Fruit fly (Drosophila melanogaster) whole organism, embryonic: Measurements from ENCODE around the gene eca.
A peak's percentile ranks its signal among the peaks of the same experiment; 100 is the strongest.

ENCODE experiments used
- B-H1 ChIP-seq: fragments of 200-800 bp; sonication (Bioruptor generic); IDR thresholded peaks from 3 replicates; pipeline ENCODE4 v1.3.6; 2022; ENCODE audit warnings: missing biosample characterization, missing genetic modification characterization
- CG10366 ChIP-seq: fragments of 200-800 bp; sonication (Bioruptor generic); IDR thresholded peaks from 2 replicates; pipeline ENCODE4 v1.3.6; 2022; ENCODE audit warnings: missing biosample characterization, missing genetic modification characterization
- CG12236 ChIP-seq: fragments of 200-800 bp; sonication (Bioruptor generic); optimal IDR thresholded peaks from 2 replicates; lab custom pipeline; 2016; ENCODE audit warnings: missing biosample characterization, missing genetic modification characterization
- CG13287 ChIP-seq: fragments of 200-800 bp; sonication (Bioruptor generic); IDR thresholded peaks from 2 replicates; pipeline ENCODE4 v1.3.6; 2022; ENCODE audit warnings: missing biosample characterization, missing genetic modification characterization; ENCODE audit not compliant: partially characterized antibody
- CG14050 ChIP-seq: fragments of 200-800 bp; sonication (Bioruptor generic); IDR thresholded peaks from 3 replicates; pipeline ENCODE4 v1.3.6; 2022; ENCODE audit warnings: missing biosample characterization, missing genetic modification characterization
- CG14667 ChIP-seq: fragments of 200-800 bp; sonication (Bioruptor generic); IDR thresholded peaks from 2 replicates; pipeline ENCODE4 v1.3.6; 2022; ENCODE audit warnings: missing biosample characterization, missing genetic modification characterization
- CG1529 ChIP-seq: fragments of 200-800 bp; sonication (Bioruptor generic); optimal IDR thresholded peaks from 3 replicates; lab custom pipeline; 2018; ENCODE audit warnings: missing biosample characterization, missing genetic modification characterization
- CG16863 ChIP-seq: fragments of 200-800 bp; sonication (Bioruptor generic); optimal IDR thresholded peaks from 3 replicates; lab custom pipeline; 2016; ENCODE audit warnings: missing biosample characterization, missing genetic modification characterization
- CG17361 ChIP-seq: fragments of 200-800 bp; sonication (Bioruptor generic); IDR thresholded peaks from 3 replicates; pipeline ENCODE4 v1.3.6; 2022; ENCODE audit warnings: missing biosample characterization, missing genetic modification characterization
- CG17568 ChIP-seq: fragments of 200-800 bp; sonication (Bioruptor generic); optimal IDR thresholded peaks from 2 replicates; lab custom pipeline; 2018; ENCODE audit warnings: missing biosample characterization, mild to moderate bottlenecking, missing genetic modification characterization, moderate library complexity
- CG18262 ChIP-seq: fragments of 200-800 bp; optimal IDR thresholded peaks from 3 replicates; lab custom pipeline; 2019; ENCODE audit warnings: missing biosample characterization, mild to moderate bottlenecking, missing genetic modification characterization, moderate library complexity
- CG32532 ChIP-seq: fragments of 200-800 bp; sonication (Bioruptor generic); IDR thresholded peaks from 2 replicates; pipeline ENCODE4 v1.3.6; 2022; ENCODE audit warnings: missing biosample characterization, missing genetic modification characterization
- CG3281 ChIP-seq: fragments of 200-800 bp; sonication (Bioruptor generic); optimal IDR thresholded peaks from 3 replicates; lab custom pipeline; 2017; ENCODE audit warnings: missing biosample characterization, mild to moderate bottlenecking, missing genetic modification characterization
- CG43689 ChIP-seq: fragments of 200-800 bp; sonication (Bioruptor generic); IDR thresholded peaks from 2 replicates; pipeline ENCODE4 v1.3.6; 2022; ENCODE audit warnings: missing biosample characterization, missing genetic modification characterization
- CG4424 ChIP-seq: fragments of 200-800 bp; sonication (Bioruptor generic); optimal IDR thresholded peaks from 3 replicates; lab custom pipeline; 2016; ENCODE audit warnings: missing biosample characterization, missing genetic modification characterization
- CG5953 ChIP-seq: fragments of 200-800 bp; sonication (Bioruptor generic); IDR thresholded peaks from 2 replicates; pipeline ENCODE4 v1.3.6; 2022; ENCODE audit warnings: missing biosample characterization, missing genetic modification characterization
- CG7556 ChIP-seq: fragments of 200-800 bp; sonication (Bioruptor generic); optimal IDR thresholded peaks from 2 replicates; lab custom pipeline; 2017; ENCODE audit warnings: missing biosample characterization, mild to moderate bottlenecking, missing genetic modification characterization
- CG7963 ChIP-seq: fragments of 200-800 bp; sonication (Bioruptor generic); IDR thresholded peaks from 3 replicates; pipeline ENCODE4 v1.3.6; 2022; ENCODE audit warnings: missing biosample characterization, missing genetic modification characterization; ENCODE audit not compliant: partially characterized antibody
- CG8281 ChIP-seq: fragments of 200-800 bp; sonication (Bioruptor generic); optimal IDR thresholded peaks from 2 replicates; lab custom pipeline; 2018; ENCODE audit warnings: missing biosample characterization, mild to moderate bottlenecking, missing genetic modification characterization, moderate library complexity
- CG9932 ChIP-seq: fragments of 200-800 bp; sonication (Bioruptor generic); IDR thresholded peaks from 2 replicates; pipeline ENCODE4 v1.3.6; 2022; ENCODE audit warnings: missing biosample characterization, missing genetic modification characterization
- Dbx ChIP-seq: fragments of 200-800 bp; sonication (Bioruptor generic); IDR thresholded peaks from 3 replicates; pipeline ENCODE4 v1.3.6; 2022; ENCODE audit warnings: missing biosample characterization, missing genetic modification characterization
- E2f2 ChIP-seq: fragments of 200-800 bp; sonication (Bioruptor generic); IDR thresholded peaks from 2 replicates; pipeline ENCODE4 v1.3.6; 2022; ENCODE audit warnings: missing biosample characterization, missing genetic modification characterization
- Eip74EF ChIP-seq, 2 experiments: fragments of 200-800 bp in 1 of 2; fragments of >200 bp in 1 of 2; sonication (Bioruptor generic) in 1 of 2; optimal IDR thresholded peaks; 2 replicates each; lab custom pipeline; 2017 to 2019; ENCODE audit warnings: missing biosample characterization in 2 of 2, missing genetic modification characterization in 2 of 2, mild to moderate bottlenecking in 1 of 2, moderate library complexity in 1 of 2
- Ets97D ChIP-seq: fragments of 200-800 bp; sonication (Bioruptor generic); optimal IDR thresholded peaks from 3 replicates; lab custom pipeline; 2016; ENCODE audit warnings: missing biosample characterization, missing genetic modification characterization
- Gug ChIP-seq: fragments of 200-800 bp; sonication (Bioruptor generic); IDR thresholded peaks from 4 replicates; pipeline ENCODE4 v1.3.6; 2022; ENCODE audit warnings: missing biosample characterization, missing genetic modification characterization
- HmgD ChIP-seq: fragments of 200-800 bp; sonication (Bioruptor generic); optimal IDR thresholded peaks from 3 replicates; lab custom pipeline; 2016; ENCODE audit warnings: missing biosample characterization, missing genetic modification characterization
- Hmx ChIP-seq: fragments of 200-800 bp; sonication (Bioruptor generic); optimal IDR thresholded peaks from 2 replicates; lab custom pipeline; 2016; ENCODE audit warnings: missing biosample characterization, missing genetic modification characterization
- Max ChIP-seq: fragments of 200-800 bp; sonication (Bioruptor generic); optimal IDR thresholded peaks from 2 replicates; lab custom pipeline; 2016; ENCODE audit warnings: missing biosample characterization, mild to moderate bottlenecking, missing genetic modification characterization
- Mrtf ChIP-seq: fragments of 200-800 bp; sonication (Bioruptor generic); IDR thresholded peaks from 3 replicates; pipeline ENCODE4 v1.3.6; 2022; ENCODE audit warnings: missing biosample characterization, missing genetic modification characterization
- Sox102F ChIP-seq: fragments of 200-800 bp; sonication (Bioruptor generic); optimal IDR thresholded peaks from 2 replicates; lab custom pipeline; 2018; ENCODE audit warnings: missing biosample characterization, mild to moderate bottlenecking, missing genetic modification characterization, moderate library complexity
- Stat92E ChIP-seq, 3 experiments: fragments of >200 bp in 2 of 3; fragments of 200-800 bp in 1 of 3; sonication (Bioruptor generic) in 1 of 3; optimal IDR thresholded peaks; 2 replicates each; lab custom pipeline; 2017 to 2019; ENCODE audit warnings: missing biosample characterization in 3 of 3, missing genetic modification characterization in 3 of 3, mild to moderate bottlenecking in 1 of 3, moderate library complexity in 1 of 3
- ab ChIP-seq: fragments of 200-800 bp; sonication (Bioruptor generic); optimal IDR thresholded peaks from 2 replicates; lab custom pipeline; 2016; ENCODE audit warnings: missing biosample characterization, missing genetic modification characterization
- btn ChIP-seq: fragments of 200-800 bp; sonication (Bioruptor generic); optimal IDR thresholded peaks from 2 replicates; lab custom pipeline; 2016; ENCODE audit warnings: missing biosample characterization, missing genetic modification characterization
- chm ChIP-seq: fragments of 200-800 bp; sonication (Bioruptor generic); IDR thresholded peaks from 2 replicates; pipeline ENCODE4 v1.3.6; 2022; ENCODE audit warnings: missing biosample characterization, missing genetic modification characterization
- chn ChIP-seq: fragments of 200-800 bp; sonication (Bioruptor generic); optimal IDR thresholded peaks from 2 replicates; lab custom pipeline; 2016; ENCODE audit warnings: missing biosample characterization, missing genetic modification characterization
- croc ChIP-seq: fragments of 200-800 bp; sonication (Bioruptor generic); conservative IDR thresholded peaks from 3 replicates; pipeline ENCODE4 v1.3.6; 2022; ENCODE audit warnings: missing biosample characterization, missing genetic modification characterization
- fu2 ChIP-seq: fragments of 200-800 bp; sonication (Bioruptor generic); optimal IDR thresholded peaks from 2 replicates; lab custom pipeline; 2016; ENCODE audit warnings: missing biosample characterization, missing genetic modification characterization
- ken ChIP-seq: fragments of 200-800 bp; sonication (Bioruptor generic); IDR thresholded peaks from 3 replicates; pipeline ENCODE4 v1.3.6; 2022; ENCODE audit warnings: missing biosample characterization, missing genetic modification characterization
- lab ChIP-seq: fragments of 200-800 bp; sonication (Bioruptor generic); optimal IDR thresholded peaks from 3 replicates; lab custom pipeline; 2017; ENCODE audit warnings: missing biosample characterization, missing genetic modification characterization, mild to moderate bottlenecking, moderate library complexity, missing genetic modification reagents
- nau ChIP-seq: fragments of 200-800 bp; sonication (Bioruptor generic); optimal IDR thresholded peaks from 3 replicates; lab custom pipeline; 2017; ENCODE audit warnings: missing biosample characterization, mild to moderate bottlenecking, missing genetic modification characterization, missing genetic modification reagents
- pita ChIP-seq: fragments of 200-800 bp; sonication (Bioruptor generic); optimal IDR thresholded peaks from 2 replicates; lab custom pipeline; 2017; ENCODE audit warnings: missing biosample characterization, mild to moderate bottlenecking, missing genetic modification characterization
- pnt ChIP-seq: fragments of 200-800 bp; sonication (Bioruptor generic); optimal IDR thresholded peaks from 3 replicates; lab custom pipeline; 2016; ENCODE audit warnings: missing biosample characterization, missing genetic modification characterization
- psq ChIP-seq: fragments of 200-800 bp; sonication (Bioruptor generic); optimal IDR thresholded peaks from 2 replicates; lab custom pipeline; 2017; ENCODE audit warnings: missing biosample characterization, missing genetic modification characterization
- pzg ChIP-seq: fragments of 200-800 bp; sonication (Bioruptor generic); optimal IDR thresholded peaks from 3 replicates; lab custom pipeline; 2018; ENCODE audit warnings: missing biosample characterization, mild to moderate bottlenecking, missing genetic modification characterization, moderate library complexity
- rib ChIP-seq: fragments of 200-800 bp; sonication (Bioruptor generic); IDR thresholded peaks from 2 replicates; pipeline ENCODE4 v1.3.6; 2022; ENCODE audit warnings: missing biosample characterization, missing genetic modification characterization
- sna ChIP-seq: fragments of 200-800 bp; sonication (Bioruptor generic); IDR thresholded peaks from 2 replicates; pipeline ENCODE4 v1.3.6; 2022; ENCODE audit warnings: missing biosample characterization, missing genetic modification characterization; ENCODE audit not compliant: partially characterized antibody
- ssp ChIP-seq: fragments of 200-800 bp; sonication (Bioruptor generic); IDR thresholded peaks from 2 replicates; pipeline ENCODE4 v1.3.6; 2022; ENCODE audit warnings: missing biosample characterization, missing genetic modification characterization
- tap ChIP-seq: fragments of 200-800 bp; optimal IDR thresholded peaks from 3 replicates; lab custom pipeline; 2019; ENCODE audit warnings: missing biosample characterization, mild to moderate bottlenecking, missing genetic modification characterization, moderate library complexity
- tin ChIP-seq: fragments of 200-800 bp; sonication (Bioruptor generic); optimal IDR thresholded peaks from 3 replicates; lab custom pipeline; 2016; ENCODE audit warnings: missing biosample characterization, missing genetic modification characterization
- vnd ChIP-seq: fragments of 200-800 bp; sonication (Bioruptor generic); IDR thresholded peaks from 3 replicates; pipeline ENCODE4 v1.3.6; 2022; ENCODE audit warnings: missing biosample characterization, missing genetic modification characterization; ENCODE audit not compliant: partially characterized antibody
- zen ChIP-seq: fragments of 200-800 bp; sonication (Bioruptor generic); optimal IDR thresholded peaks from 3 replicates; lab custom pipeline; 2018; ENCODE audit warnings: missing biosample characterization, mild to moderate bottlenecking, missing genetic modification characterization, moderate library complexity

The eca gene

DNA sequence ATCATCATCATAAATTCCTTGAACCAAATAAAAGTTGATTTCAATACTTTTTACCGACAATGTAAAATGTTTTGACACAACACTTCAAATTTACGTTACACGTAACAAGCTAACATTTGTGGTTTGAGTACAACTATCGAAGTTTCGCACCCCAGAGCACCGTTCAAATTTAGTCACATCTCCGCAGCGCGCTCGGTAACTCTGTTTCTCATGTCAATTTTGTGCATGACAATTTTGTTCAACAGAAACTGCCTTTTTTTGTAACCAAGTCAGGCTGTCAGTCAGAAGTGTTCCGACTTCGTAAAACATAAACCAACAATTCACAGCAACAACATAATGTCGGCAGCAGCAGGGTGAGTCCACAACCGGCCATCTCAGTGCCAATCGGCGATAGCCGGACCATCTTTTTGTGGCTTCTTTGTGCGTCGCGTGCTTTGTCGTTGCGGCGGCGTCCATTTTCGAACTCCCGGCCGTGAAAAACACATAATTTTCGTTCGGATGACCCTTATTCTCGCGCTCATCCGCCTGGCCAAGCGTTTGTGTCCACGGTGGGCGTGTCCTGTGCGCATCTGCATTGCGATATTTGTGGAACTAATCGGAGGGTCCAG is 7.4 kb downstream of the eca start, which contains the start of gene p23 (continued):
- no peak for TF ChIP-seq CG1529 (GFP tag; lab: Kevin White, UChicago)
- TF ChIP-seq CG3281 (GFP tag; lab: Kevin White, UChicago): no peak
- TF ChIP-seq Max (GFP tag; lab: Kevin White, UChicago): no peak
- TF ChIP-seq CG4424 (GFP tag; lab: Kevin White, UChicago): no peak
- no peak for TF ChIP-seq CG43689 (GFP tag; lab: Robert Waterston, UW)
- TF ChIP-seq psq (GFP tag; lab: Kevin White, UChicago): no peak
- TF ChIP-seq chn (GFP tag; lab: Kevin White, UChicago): no peak
- TF ChIP-seq zen (tag; lab: Kevin White, UChicago): no peak
- no peak for TF ChIP-seq B-H1
- peak; percentile 50; the same call in 1 of the 2 replicates for TF ChIP-seq E2f2 (GFP tag; lab: Robert Waterston, UW)
- TF ChIP-seq btn (GFP tag; lab: Kevin White, UChicago): no peak
- TF ChIP-seq Stat92E (GFP tag; optimal IDR thresholded peaks at IDR 0.05; lab: Kevin White, UChicago): no peak
- TF ChIP-seq chm (GFP tag; lab: Robert Waterston, UW): peak; percentile 44; the same call in 1 of the 2 replicates
- no peak for TF ChIP-seq CG12236
- TF ChIP-seq ab (GFP tag; lab: Kevin White, UChicago): no peak
- TF ChIP-seq CG14050: no peak
- TF ChIP-seq nau (GFP tag; lab: Kevin White, UChicago): no peak
- no peak for TF ChIP-seq vnd (GFP tag; lab: Robert Waterston, UW)
- peak; percentile 78 for TF ChIP-seq HmgD (GFP tag; lab: Kevin White, UChicago)
- TF ChIP-seq pita (GFP tag; lab: Kevin White, UChicago): peak; percentile 94
- no peak for TF ChIP-seq CG8281
- no peak for TF ChIP-seq CG16863
- TF ChIP-seq CG17361 (GFP tag; lab: Robert Waterston, UW): no peak; the same call in 2 of the 3 replicates
- TF ChIP-seq fu2 (GFP tag; lab: Kevin White, UChicago): no peak
- TF ChIP-seq croc (GFP tag; lab: Robert Waterston, UW): no peak
- TF ChIP-seq tin (GFP tag; lab: Kevin White, UChicago): no peak
- TF ChIP-seq Eip74EF (GFP tag; optimal IDR thresholded peaks at IDR 0.05; lab: Kevin White, UChicago): no peak
- TF ChIP-seq CG10366 (GFP tag; lab: Robert Waterston, UW): no peak
- peak; percentile 55; the same call in 1 of the 2 replicates for TF ChIP-seq CG13287
- no peak for TF ChIP-seq Sox102F (GFP tag; lab: Kevin White, UChicago)
- no peak for TF ChIP-seq Mrtf (GFP tag; lab: Robert Waterston, UW)
- TF ChIP-seq rib: no peak
- TF ChIP-seq CG18262 (tag; lab: Kevin White, UChicago): no peak
- no peak for TF ChIP-seq ssp (GFP tag; lab: Robert Waterston, UW)
- no peak for TF ChIP-seq sna (GFP tag; lab: Robert Waterston, UW)
- peak; percentile 60; the same call in 2 of the 3 replicates for TF ChIP-seq Dbx (GFP tag; lab: Robert Waterston, UW)
- TF ChIP-seq lab (GFP tag; lab: Kevin White, UChicago): no peak
- TF ChIP-seq CG5953 (GFP tag; lab: Robert Waterston, UW): no peak
- no peak for TF ChIP-seq Gug
- no peak for TF ChIP-seq tap (tag; lab: Kevin White, UChicago)
- no peak for TF ChIP-seq CG7556 (GFP tag; lab: Kevin White, UChicago)
- TF ChIP-seq pzg (GFP tag; lab: Kevin White, UChicago): peak; percentile 97
- no peak for TF ChIP-seq CG14667 (GFP tag; lab: Robert Waterston, UW)
- no peak for TF ChIP-seq CG7963 (GFP tag; lab: Robert Waterston, UW)
- no peak for TF ChIP-seq ken
- no peak; the same call in 1 of the 2 replicates for TF ChIP-seq CG9932 (GFP tag; lab: Robert Waterston, UW)
- TF ChIP-seq CG17568 (GFP tag; lab: Kevin White, UChicago): no peak
- TF ChIP-seq pnt (GFP tag; lab: Kevin White, UChicago): no peak
- TF ChIP-seq CG32532 (GFP tag; lab: Robert Waterston, UW): peak; percentile 27; the same call in 1 of the 2 replicates
- TF ChIP-seq Ets97D (GFP tag; lab: Kevin White, UChicago): peak; percentile 75
- no peak for TF ChIP-seq Hmx (GFP tag; lab: Kevin White, UChicago)
